Fruit fly (Drosophila melanogaster) whole organism, embryonic: Measurements from ENCODE around the gene CG32073.

ENCODE experiments used
- Asciz ChIP-seq: fragments of 200-800 bp; sonication (Bioruptor generic); optimal IDR thresholded peaks from 2 replicates; lab custom pipeline; 2017; ENCODE audit warnings: missing biosample characterization, mild to moderate bottlenecking, missing genetic modification characterization, missing genetic modification reagents
- CG10209 ChIP-seq: fragments of 200-800 bp; sonication (Bioruptor generic); optimal IDR thresholded peaks from 3 replicates; lab custom pipeline; 2017; ENCODE audit warnings: missing biosample characterization, mild to moderate bottlenecking, missing genetic modification characterization, missing genetic modification reagents
- CG10462 ChIP-seq: fragments of 200-800 bp; sonication (Bioruptor generic); optimal IDR thresholded peaks from 2 replicates; lab custom pipeline; 2016; ENCODE audit warnings: missing biosample characterization, missing genetic modification characterization
- CG10654 ChIP-seq: fragments of 200-800 bp; sonication (Bioruptor generic); optimal IDR thresholded peaks from 2 replicates; lab custom pipeline; 2016; ENCODE audit warnings: missing biosample characterization, missing genetic modification characterization
- CG13287 ChIP-seq: fragments of 200-800 bp; sonication (Bioruptor generic); IDR thresholded peaks from 2 replicates; pipeline ENCODE4 v1.3.6; 2022; ENCODE audit warnings: missing biosample characterization, missing genetic modification characterization; ENCODE audit not compliant: partially characterized antibody
- CG13894 ChIP-seq: fragments of 200-800 bp; sonication (Bioruptor generic); optimal IDR thresholded peaks from 3 replicates; lab custom pipeline; 2018; ENCODE audit warnings: missing biosample characterization, mild to moderate bottlenecking, missing genetic modification characterization, moderate library complexity
- CG1529 ChIP-seq: fragments of 200-800 bp; sonication (Bioruptor generic); optimal IDR thresholded peaks from 3 replicates; lab custom pipeline; 2018; ENCODE audit warnings: missing biosample characterization, missing genetic modification characterization
- CG15479 ChIP-seq: fragments of 200-800 bp; sonication (Bioruptor generic); optimal IDR thresholded peaks from 3 replicates; lab custom pipeline; 2019; ENCODE audit warnings: missing biosample characterization, mild to moderate bottlenecking, missing genetic modification characterization, moderate library complexity
- CG15696 ChIP-seq: fragments of 200-800 bp; sonication (Bioruptor generic); optimal IDR thresholded peaks from 2 replicates; lab custom pipeline; 2019; ENCODE audit warnings: missing biosample characterization, mild to moderate bottlenecking, missing genetic modification characterization, moderate library complexity
- CG1603 ChIP-seq: fragments of 200-800 bp; sonication (Bioruptor generic); optimal IDR thresholded peaks from 2 replicates; lab custom pipeline; 2019; ENCODE audit warnings: missing biosample characterization, mild to moderate bottlenecking, missing genetic modification characterization, moderate library complexity
- CG18764 ChIP-seq: fragments of 200-800 bp; sonication (Bioruptor generic); optimal IDR thresholded peaks from 3 replicates; lab custom pipeline; 2016; ENCODE audit warnings: missing biosample characterization, missing genetic modification characterization
- CG30431 ChIP-seq: fragments of 200-800 bp; sonication (Bioruptor generic); optimal IDR thresholded peaks from 2 replicates; lab custom pipeline; 2017; ENCODE audit warnings: missing biosample characterization, missing genetic modification characterization
- CG31365 ChIP-seq: fragments of 200-800 bp; sonication (Bioruptor generic); optimal IDR thresholded peaks from 2 replicates; lab custom pipeline; 2018; ENCODE audit warnings: missing biosample characterization, mild to moderate bottlenecking, missing genetic modification characterization
- CG42726 ChIP-seq: fragments of 200-800 bp; sonication (Bioruptor generic); IDR thresholded peaks from 2 replicates; pipeline ENCODE4 v1.3.6; 2022; ENCODE audit warnings: missing biosample characterization, missing genetic modification characterization; ENCODE audit not compliant: partially characterized antibody
- CG8281 ChIP-seq: fragments of 200-800 bp; sonication (Bioruptor generic); optimal IDR thresholded peaks from 2 replicates; lab custom pipeline; 2018; ENCODE audit warnings: missing biosample characterization, mild to moderate bottlenecking, missing genetic modification characterization, moderate library complexity
- CG8359 ChIP-seq: fragments of 200-800 bp; sonication (Bioruptor generic); optimal IDR thresholded peaks from 2 replicates; lab custom pipeline; 2017; ENCODE audit warnings: missing biosample characterization, mild to moderate bottlenecking, missing genetic modification characterization, borderline replicate concordance
- CG8944 ChIP-seq: fragments of 200-800 bp; sonication (Bioruptor generic); optimal IDR thresholded peaks from 3 replicates; lab custom pipeline; 2016; ENCODE audit warnings: missing biosample characterization, missing genetic modification characterization
- CG9876 ChIP-seq: fragments of 200-800 bp; sonication (Bioruptor generic); optimal IDR thresholded peaks from 2 replicates; lab custom pipeline; 2016; ENCODE audit warnings: missing biosample characterization, missing genetic modification characterization
- Dp ChIP-seq: fragments of 200-800 bp; sonication (Bioruptor generic); optimal IDR thresholded peaks from 2 replicates; lab custom pipeline; 2018; ENCODE audit warnings: missing biosample characterization, mild to moderate bottlenecking, missing genetic modification characterization, moderate library complexity
- Dref ChIP-seq: fragments of 200-800 bp; sonication (Bioruptor generic); IDR thresholded peaks from 2 replicates; pipeline ENCODE4 v1.3.6; 2022; ENCODE audit warnings: missing biosample characterization, missing genetic modification characterization
- Gsc ChIP-seq: fragments of 200-800 bp; sonication (Bioruptor generic); IDR thresholded peaks from 2 replicates; pipeline ENCODE4 v1.3.6; 2022; ENCODE audit warnings: missing biosample characterization, missing genetic modification characterization
- HLH3B ChIP-seq: fragments of 200-800 bp; sonication (Bioruptor generic); IDR thresholded peaks from 2 replicates; pipeline ENCODE4 v1.3.6; 2022; ENCODE audit warnings: missing biosample characterization, missing genetic modification characterization
- Lhr ChIP-seq: fragments of 200-800 bp; sonication (Bioruptor generic); optimal IDR thresholded peaks from 3 replicates; lab custom pipeline; 2017; ENCODE audit warnings: mild to moderate bottlenecking, missing biosample characterization, missing genetic modification reagents, missing genetic modification characterization
- MESR4 ChIP-seq: fragments of 200-800 bp; sonication (Bioruptor generic); optimal IDR thresholded peaks from 2 replicates; lab custom pipeline; 2018; ENCODE audit warnings: missing biosample characterization, mild to moderate bottlenecking, missing genetic modification characterization, moderate library complexity
- Max ChIP-seq: fragments of 200-800 bp; sonication (Bioruptor generic); optimal IDR thresholded peaks from 2 replicates; lab custom pipeline; 2016; ENCODE audit warnings: missing biosample characterization, mild to moderate bottlenecking, missing genetic modification characterization
- Meics ChIP-seq: fragments of 200-800 bp; sonication (Bioruptor generic); optimal IDR thresholded peaks from 2 replicates; lab custom pipeline; 2017; ENCODE audit warnings: missing biosample characterization, mild to moderate bottlenecking, missing genetic modification characterization
- Poxn ChIP-seq: fragments of 200-800 bp; sonication (Bioruptor generic); IDR thresholded peaks from 2 replicates; pipeline ENCODE4 v1.3.6; 2022; ENCODE audit warnings: missing biosample characterization, missing genetic modification characterization
- Ptx1 ChIP-seq: fragments of 200-800 bp; sonication (Bioruptor generic); IDR thresholded peaks from 2 replicates; pipeline ENCODE4 v1.3.6; 2022; ENCODE audit warnings: missing biosample characterization, missing genetic modification characterization
- Tbp ChIP-seq: fragments of >200 bp; optimal IDR thresholded peaks from 2 replicates; lab custom pipeline; 2018; ENCODE audit warnings: missing biosample characterization, missing genetic modification characterization
- Xbp1 ChIP-seq: fragments of 200-800 bp; sonication (Bioruptor generic); optimal IDR thresholded peaks from 3 replicates; lab custom pipeline; 2016; ENCODE audit warnings: missing biosample characterization, mild to moderate bottlenecking, missing genetic modification characterization
- bab2 ChIP-seq: fragments of 200-800 bp; sonication (Bioruptor generic); optimal IDR thresholded peaks from 2 replicates; lab custom pipeline; 2016; ENCODE audit warnings: missing biosample characterization, missing genetic modification characterization
- bowl ChIP-seq: fragments of 200-800 bp; sonication (Bioruptor generic); IDR thresholded peaks from 2 replicates; pipeline ENCODE4 v1.3.6; 2022; ENCODE audit warnings: missing biosample characterization, missing genetic modification characterization
- cad ChIP-seq: fragments of >200 bp; optimal IDR thresholded peaks from 2 replicates; lab custom pipeline; 2017; ENCODE audit warnings: missing biosample characterization, missing genetic modification characterization
- dati ChIP-seq: fragments of 200-800 bp; sonication (Bioruptor generic); IDR thresholded peaks from 2 replicates; pipeline ENCODE4 v1.3.6; 2022; ENCODE audit warnings: missing biosample characterization, missing genetic modification characterization
- ewg ChIP-seq: fragments of 200-800 bp; sonication (Bioruptor generic); optimal IDR thresholded peaks from 3 replicates; lab custom pipeline; 2017; ENCODE audit warnings: mild to moderate bottlenecking, missing biosample characterization, missing genetic modification reagents, missing genetic modification characterization
- fd102C ChIP-seq: fragments of 200-800 bp; sonication (Bioruptor generic); optimal IDR thresholded peaks from 2 replicates; lab custom pipeline; 2018; ENCODE audit warnings: missing biosample characterization, mild to moderate bottlenecking, missing genetic modification characterization, moderate library complexity
- fru ChIP-seq: fragments of >200 bp; optimal IDR thresholded peaks from 2 replicates; lab custom pipeline; 2017
- ftz-f1 ChIP-seq: fragments of 200-800 bp; sonication (Bioruptor generic); optimal IDR thresholded peaks from 2 replicates; lab custom pipeline; 2016; ENCODE audit warnings: missing biosample characterization, missing genetic modification characterization
- gem ChIP-seq: fragments of 200-800 bp; sonication (Bioruptor generic); optimal IDR thresholded peaks from 2 replicates; lab custom pipeline; 2019; ENCODE audit warnings: missing biosample characterization, mild to moderate bottlenecking, missing genetic modification characterization, moderate library complexity
- gsb-n ChIP-seq: fragments of 200-800 bp; sonication (Bioruptor generic); optimal IDR thresholded peaks from 3 replicates; lab custom pipeline; 2018; ENCODE audit warnings: missing biosample characterization, mild to moderate bottlenecking, missing genetic modification characterization
- hb ChIP-seq: fragments of 200-800 bp; sonication (Bioruptor generic); IDR thresholded peaks from 3 replicates; pipeline ENCODE4 v1.3.6; 2022; ENCODE audit warnings: missing biosample characterization, missing genetic modification characterization; ENCODE audit not compliant: partially characterized antibody
- klu ChIP-seq: fragments of 200-800 bp; sonication (Bioruptor generic); IDR thresholded peaks from 2 replicates; pipeline ENCODE4 v1.3.6; 2022; ENCODE audit warnings: missing biosample characterization, missing genetic modification characterization
- lab ChIP-seq: fragments of 200-800 bp; sonication (Bioruptor generic); optimal IDR thresholded peaks from 3 replicates; lab custom pipeline; 2017; ENCODE audit warnings: missing biosample characterization, missing genetic modification characterization, mild to moderate bottlenecking, moderate library complexity, missing genetic modification reagents
- odd ChIP-seq: fragments of 200-800 bp; sonication (Bioruptor generic); optimal IDR thresholded peaks from 2 replicates; lab custom pipeline; 2017; ENCODE audit warnings: missing biosample characterization, mild to moderate bottlenecking, missing genetic modification characterization
- salm ChIP-seq: fragments of 200-800 bp; sonication (Bioruptor generic); optimal IDR thresholded peaks from 2 replicates; lab custom pipeline; 2018; ENCODE audit warnings: missing biosample characterization, mild to moderate bottlenecking, missing genetic modification characterization
- sr ChIP-seq: fragments of 200-800 bp; sonication (Bioruptor generic); IDR thresholded peaks from 3 replicates; pipeline ENCODE4 v1.3.6; 2022; ENCODE audit warnings: missing biosample characterization, missing genetic modification characterization
- stc ChIP-seq: fragments of 200-800 bp; sonication (Bioruptor generic); IDR thresholded peaks from 2 replicates; pipeline ENCODE4 v1.3.6; 2022; ENCODE audit warnings: missing biosample characterization, missing genetic modification characterization
- tgo ChIP-seq: fragments of 200-800 bp; sonication (Bioruptor generic); IDR thresholded peaks from 3 replicates; pipeline ENCODE4 v1.3.6; 2022; ENCODE audit warnings: missing biosample characterization, missing genetic modification characterization
- toy ChIP-seq: fragments of 200-800 bp; sonication (Bioruptor generic); IDR thresholded peaks from 2 replicates; pipeline ENCODE4 v1.3.6; 2022; ENCODE audit warnings: missing biosample characterization, missing genetic modification characterization
- wdn ChIP-seq: fragments of 200-800 bp; sonication (Bioruptor generic); IDR thresholded peaks from 2 replicates; pipeline ENCODE4 v1.3.6; 2022; ENCODE audit warnings: missing biosample characterization, missing genetic modification characterization

Gene CG32073

dm6 chr3L:11085810-11086209, 21.6 kb downstream of the CG32073 start (continued):
- TF ChIP-seq fd102C (GFP tag; lab: Kevin White, UChicago), result no peak
- no peak for TF ChIP-seq fru (lab: Kevin White, UChicago)
- TF ChIP-seq tgo (GFP tag; lab: Robert Waterston, UW), result no peak
- no peak for TF ChIP-seq CG8359 (GFP tag; lab: Kevin White, UChicago)
- no peak for TF ChIP-seq CG8281 (tag; lab: Kevin White, UChicago)
- no peak for TF ChIP-seq hb (GFP tag; lab: Robert Waterston, UW)
- no peak for TF ChIP-seq salm
- no peak for TF ChIP-seq MESR4 (GFP tag; lab: Kevin White, UChicago)
- TF ChIP-seq CG13894 (tag; lab: Kevin White, UChicago), result no peak
- no peak for TF ChIP-seq HLH3B
- TF ChIP-seq gsb-n, result peak; percentile 20
- no peak for TF ChIP-seq CG15696 (tag; lab: Kevin White, UChicago)
- TF ChIP-seq ewg (GFP tag; lab: Kevin White, UChicago), result no peak
- no peak for TF ChIP-seq toy (GFP tag; lab: Robert Waterston, UW)
- TF ChIP-seq ftz-f1 (GFP tag; lab: Kevin White, UChicago), result no peak
- peak; percentile 26 for TF ChIP-seq Asciz
- TF ChIP-seq gem, result no peak
- TF ChIP-seq CG31365 (tag; lab: Kevin White, UChicago), result no peak
- no peak for TF ChIP-seq CG10209
- no peak for TF ChIP-seq wdn (GFP tag; lab: Robert Waterston, UW)
- TF ChIP-seq bowl (GFP tag; lab: Robert Waterston, UW), result no peak

dm6 chr3L:11084557-11085231, 22.7 kb downstream of the CG32073 start:
- peak; percentile 94 for TF ChIP-seq lab
- peak; percentile 95 for TF ChIP-seq odd (GFP tag; lab: Kevin White, UChicago)
- no peak for TF ChIP-seq CG13287 (GFP tag; lab: Robert Waterston, UW)
- TF ChIP-seq Poxn (GFP tag; lab: Robert Waterston, UW), result peak; percentile 53; the same call in 1 of the 2 replicates
- peak; percentile 89 for TF ChIP-seq Meics (GFP tag; lab: Kevin White, UChicago)
- no peak for TF ChIP-seq Tbp (GFP tag; lab: Kevin White, UChicago)
- peak; percentile 69 for TF ChIP-seq CG15479 (GFP tag; lab: Kevin White, UChicago)
- TF ChIP-seq dati (GFP tag; lab: Robert Waterston, UW), result peak; percentile 90
- peak; percentile 97 for TF ChIP-seq Xbp1 (GFP tag; lab: Kevin White, UChicago)
- TF ChIP-seq Gsc (GFP tag; lab: Robert Waterston, UW), result peak; percentile 74
- peak; percentile 97 for TF ChIP-seq CG10462 (GFP tag; lab: Kevin White, UChicago)
- peak; percentile 92 for TF ChIP-seq CG30431
- peak; percentile 79 for TF ChIP-seq klu (GFP tag; lab: Robert Waterston, UW)
- TF ChIP-seq Max, result peak; percentile 96
- TF ChIP-seq bab2 (GFP tag; lab: Kevin White, UChicago), result peak; percentile 96
- no peak for TF ChIP-seq cad
- TF ChIP-seq CG1603 (tag; lab: Kevin White, UChicago), result peak; percentile 95
- TF ChIP-seq sr (GFP tag; lab: Robert Waterston, UW), result peak; percentile 91
- TF ChIP-seq CG18764, result peak; percentile 96
- peak; percentile 97 for TF ChIP-seq Ptx1 (GFP tag; lab: Robert Waterston, UW)
- peak; percentile 98 for TF ChIP-seq Asciz
- TF ChIP-seq Dref (GFP tag; lab: Robert Waterston, UW), result no peak
- TF ChIP-seq Lhr (GFP tag; lab: Kevin White, UChicago), result peak; percentile 93
- peak; percentile 94 for TF ChIP-seq CG8944 (GFP tag; lab: Kevin White, UChicago)
- TF ChIP-seq stc (GFP tag; lab: Robert Waterston, UW), result peak; percentile 95
- peak; percentile 12 for TF ChIP-seq Dp (GFP tag; lab: Kevin White, UChicago)
- TF ChIP-seq CG9876, result peak; percentile 89
- no peak for TF ChIP-seq CG42726 (GFP tag; lab: Robert Waterston, UW)
- TF ChIP-seq CG10654 (GFP tag; lab: Kevin White, UChicago), result peak; percentile 92
- peak; percentile 97 for TF ChIP-seq CG1529 (GFP tag; lab: Kevin White, UChicago)
- peak; percentile 98 for TF ChIP-seq gem
